Worm (Caenorhabditis elegans) whole organism, young adult: Measurements from ENCODE around the gene fbxb-98.

Source experiments
- B0035.1 ChIP-seq: sonication (generic microtip); optimal IDR thresholded peaks from 2 replicates; lab custom pipeline; 2016; ENCODE audit warnings: missing genetic modification characterization, mild to moderate bottlenecking, missing compliant biosample characterization, missing genotype, missing genetic modification reagents
- C17E4.6 ChIP-seq: fragments of 200-800 bp; sonication (Bioruptor generic); IDR thresholded peaks from 2 replicates; pipeline ENCODE4 v1.3.6; 2022; ENCODE audit warnings: missing genetic modification reagents, missing genetic modification characterization, missing compliant biosample characterization
- F22D6.2 ChIP-seq: sonication (generic microtip); optimal IDR thresholded peaks from 2 replicates; lab custom pipeline; 2016; ENCODE audit warnings: mild to moderate bottlenecking, missing genetic modification characterization, missing compliant biosample characterization
- F23B12.7 ChIP-seq: sonication (generic microtip); optimal IDR thresholded peaks from 2 replicates; lab custom pipeline; 2017; ENCODE audit warnings: missing genetic modification characterization, mild to moderate bottlenecking, missing compliant biosample characterization, antibody characterized with exemption, moderate library complexity; ENCODE audit not compliant: insufficient read depth
- K12H6.12 ChIP-seq: fragments of 200-800 bp; sonication (Bioruptor generic); optimal IDR thresholded peaks from 2 replicates; lab custom pipeline; 2018; ENCODE audit warnings: mild to moderate bottlenecking, missing genetic modification characterization, missing compliant biosample characterization
- Y67H2A.10 ChIP-seq: fragments of 200-800 bp; sonication (Bioruptor generic); conservative IDR thresholded peaks from 2 replicates; pipeline ENCODE4 v1.3.6; 2022; ENCODE audit warnings: missing genetic modification reagents, missing genetic modification characterization, missing compliant biosample characterization
- ama-1 ChIP-seq, 3 experiments: fragments of 150-350 bp in 1 of 3; sonication (generic microtip) in 2 of 3; optimal IDR thresholded peaks; 2 replicates each; lab custom pipeline; 2014 to 2018; ENCODE audit warnings: missing biosample characterization in 2 of 3, missing genetic modification characterization in 2 of 3, missing genetic modification reagents in 2 of 3
- aptf-2 ChIP-seq: fragments of 200-800 bp; sonication (Bioruptor generic); conservative IDR thresholded peaks from 2 replicates; pipeline ENCODE4 v1.3.6; 2022; ENCODE audit warnings: missing genetic modification reagents, missing genetic modification characterization, missing compliant biosample characterization
- aptf-3 ChIP-seq: fragments of 200-800 bp; sonication (Bioruptor generic); IDR thresholded peaks from 2 replicates; pipeline ENCODE4 v1.3.6; 2022; ENCODE audit warnings: missing genetic modification characterization, missing compliant biosample characterization
- atf-7 ChIP-seq: sonication (generic microtip); optimal IDR thresholded peaks from 2 replicates; lab custom pipeline; 2017; ENCODE audit warnings: mild to moderate bottlenecking, missing genetic modification characterization, missing compliant biosample characterization
- attf-3 ChIP-seq: fragments of 200-800 bp; sonication (Bioruptor generic); conservative IDR thresholded peaks from 2 replicates; pipeline ENCODE4 v1.3.6; 2022; ENCODE audit warnings: missing genetic modification reagents, missing genetic modification characterization, missing compliant biosample characterization
- attf-5 ChIP-seq: fragments of 200-800 bp; sonication (Bioruptor generic); optimal IDR thresholded peaks from 2 replicates; lab custom pipeline; 2018; ENCODE audit warnings: mild to moderate bottlenecking, missing genetic modification characterization, missing compliant biosample characterization
- bed-1 ChIP-seq: fragments of 200-800 bp; sonication (Bioruptor generic); IDR thresholded peaks from 2 replicates; pipeline ENCODE4 v1.3.6; 2022; ENCODE audit warnings: missing genetic modification reagents, missing genetic modification characterization, missing compliant biosample characterization
- cebp-1 ChIP-seq, 2 experiments: fragments of 200-800 bp in 1 of 2; sonication (Bioruptor generic) in 1 of 2; sonication (generic microtip) in 1 of 2; IDR thresholded peaks in 1 of 2; optimal IDR thresholded peaks in 1 of 2; 2 replicates each; pipeline versions ENCODE4 v1.3.6 to Lab custom; 2017 to 2022; ENCODE audit warnings: missing compliant biosample characterization in 2 of 2, missing genetic modification characterization in 2 of 2, mild to moderate bottlenecking in 1 of 2, missing genetic modification reagents in 1 of 2, moderate library complexity in 1 of 2
- ceh-58 ChIP-seq: fragments of 200-800 bp; sonication (Bioruptor generic); IDR thresholded peaks from 2 replicates; pipeline ENCODE4 v1.3.6; 2022; ENCODE audit warnings: missing genetic modification characterization, missing compliant biosample characterization
- ceh-79 ChIP-seq: sonication (generic microtip); optimal IDR thresholded peaks from 2 replicates; lab custom pipeline; 2017; ENCODE audit warnings: mild to moderate bottlenecking, missing genetic modification characterization, missing compliant biosample characterization
- die-1 ChIP-seq: sonication (generic microtip); optimal IDR thresholded peaks from 2 replicates; lab custom pipeline; 2016; ENCODE audit warnings: missing genotype, mild to moderate bottlenecking, missing genetic modification characterization, missing compliant biosample characterization
- egrh-3 ChIP-seq: fragments of 200-800 bp; sonication (Bioruptor generic); IDR thresholded peaks from 2 replicates; pipeline ENCODE4 v1.3.6; 2022; ENCODE audit warnings: missing genetic modification reagents, missing genetic modification characterization, missing compliant biosample characterization
- ets-4 ChIP-seq: fragments of 200-800 bp; sonication (Bioruptor generic); optimal IDR thresholded peaks from 2 replicates; lab custom pipeline; 2018; ENCODE audit warnings: mild to moderate bottlenecking, missing genetic modification characterization, missing compliant biosample characterization
- fkh-3 ChIP-seq: sonication (generic microtip); optimal IDR thresholded peaks from 2 replicates; lab custom pipeline; 2016; ENCODE audit warnings: mild to moderate bottlenecking, missing genetic modification characterization, missing compliant biosample characterization
- him-1 ChIP-seq: sonication (generic microtip); optimal IDR thresholded peaks from 2 replicates; lab custom pipeline; 2016; ENCODE audit warnings: missing genotype, missing genetic modification reagents, missing genetic modification characterization, missing compliant biosample characterization
- hlh-26 ChIP-seq: fragments of 200-800 bp; sonication (Bioruptor generic); conservative IDR thresholded peaks from 2 replicates; pipeline ENCODE4 v1.3.6; 2022; ENCODE audit warnings: missing genetic modification reagents, missing genetic modification characterization, missing compliant biosample characterization
- hmg-1.2 ChIP-seq: fragments of 200-800 bp; sonication (Bioruptor generic); IDR thresholded peaks from 2 replicates; pipeline ENCODE4 v1.3.6; 2022; ENCODE audit warnings: missing genetic modification reagents, missing genetic modification characterization, missing compliant biosample characterization
- hmg-20 ChIP-seq: fragments of 200-800 bp; sonication (Bioruptor generic); IDR thresholded peaks from 2 replicates; pipeline ENCODE4 v1.3.6; 2022; ENCODE audit warnings: missing genetic modification reagents, missing genetic modification characterization, missing compliant biosample characterization
- hrde-1 ChIP-seq: sonication (generic microtip); optimal IDR thresholded peaks from 2 replicates; lab custom pipeline; 2016; ENCODE audit warnings: missing genetic modification characterization, mild to moderate bottlenecking, missing compliant biosample characterization, moderate library complexity, missing genotype, missing genetic modification reagents, borderline replicate concordance
- hsf-1 ChIP-seq: fragments of 200-800 bp; sonication (Bioruptor generic); IDR thresholded peaks from 2 replicates; pipeline ENCODE4 v1.3.6; 2022; ENCODE audit warnings: missing genetic modification reagents, missing genetic modification characterization, missing compliant biosample characterization
- lag-1 ChIP-seq: fragments of 200-800 bp; sonication (Bioruptor generic); IDR thresholded peaks from 2 replicates; pipeline ENCODE4 v1.3.6; 2022; ENCODE audit warnings: missing genetic modification reagents, missing genetic modification characterization, missing compliant biosample characterization
- let-607 ChIP-seq, 2 experiments: fragments of 200-800 bp in 1 of 2; sonication (Bioruptor generic) in 1 of 2; sonication (generic microtip) in 1 of 2; optimal IDR thresholded peaks; 2 replicates each; lab custom pipeline; 2016 to 2018; ENCODE audit warnings: mild to moderate bottlenecking in 2 of 2, missing compliant biosample characterization in 2 of 2, missing genetic modification characterization in 2 of 2, moderate library complexity in 2 of 2, missing genotype in 1 of 2
- lin-54 ChIP-seq: fragments of 200-800 bp; sonication (Bioruptor generic); optimal IDR thresholded peaks from 2 replicates; lab custom pipeline; 2018; ENCODE audit warnings: mild to moderate bottlenecking, missing genetic modification characterization, missing compliant biosample characterization
- madf-3 ChIP-seq: fragments of 200-800 bp; sonication (Bioruptor generic); IDR thresholded peaks from 2 replicates; pipeline ENCODE4 v1.3.6; 2022; ENCODE audit warnings: missing genetic modification reagents, missing genetic modification characterization, missing compliant biosample characterization
- mes-4 ChIP-seq: sonication (generic microtip); optimal IDR thresholded peaks from 2 replicates; lab custom pipeline; 2016; ENCODE audit warnings: missing genotype, missing genetic modification characterization, missing compliant biosample characterization
- nhr-120 ChIP-seq: fragments of 200-800 bp; sonication (Bioruptor generic); IDR thresholded peaks from 2 replicates; pipeline ENCODE4 v1.3.6; 2022; ENCODE audit warnings: missing genetic modification characterization, missing compliant biosample characterization
- nhr-27 ChIP-seq: fragments of 200-800 bp; sonication (Bioruptor generic); optimal IDR thresholded peaks from 2 replicates; lab custom pipeline; 2018; ENCODE audit warnings: mild to moderate bottlenecking, missing genetic modification characterization, moderate library complexity, missing compliant biosample characterization
- rcor-1 ChIP-seq: fragments of 200-800 bp; sonication (Bioruptor generic); IDR thresholded peaks from 2 replicates; pipeline ENCODE4 v1.3.6; 2022; ENCODE audit warnings: missing genetic modification reagents, missing genetic modification characterization, missing compliant biosample characterization
- sdz-38 ChIP-seq: sonication (generic microtip); optimal IDR thresholded peaks from 2 replicates; lab custom pipeline; 2016; ENCODE audit warnings: missing genotype, missing genetic modification characterization, missing compliant biosample characterization
- sea-2 ChIP-seq: fragments of 200-800 bp; sonication (Bioruptor generic); IDR thresholded peaks from 2 replicates; pipeline ENCODE4 v1.3.6; 2022; ENCODE audit warnings: missing genetic modification characterization, missing compliant biosample characterization
- snpc-1.3 ChIP-seq: sonication (generic microtip); optimal IDR thresholded peaks from 2 replicates; lab custom pipeline; 2017; ENCODE audit warnings: missing genetic modification characterization, mild to moderate bottlenecking, missing compliant biosample characterization, antibody characterized with exemption, moderate library complexity, missing genotype, missing genetic modification reagents; ENCODE audit not compliant: insufficient read depth
- snpc-3.4 ChIP-seq: sonication (generic microtip); optimal IDR thresholded peaks from 2 replicates; lab custom pipeline; 2017; ENCODE audit warnings: missing genetic modification characterization, mild to moderate bottlenecking, missing compliant biosample characterization, antibody characterized with exemption, moderate library complexity, missing genotype, missing genetic modification reagents
- somi-1 ChIP-seq: fragments of 200-800 bp; sonication (Bioruptor generic); optimal IDR thresholded peaks from 2 replicates; lab custom pipeline; 2018; ENCODE audit warnings: mild to moderate bottlenecking, missing genetic modification characterization, missing compliant biosample characterization
- tbx-9 ChIP-seq: sonication (generic microtip); optimal IDR thresholded peaks from 2 replicates; lab custom pipeline; 2016; ENCODE audit warnings: borderline replicate concordance, missing genetic modification characterization, inconsistent platforms, missing compliant biosample characterization
- unc-62 ChIP-seq: fragments of 150-350 bp; optimal IDR thresholded peaks from 2 replicates; lab custom pipeline; 2014; ENCODE audit warnings: missing biosample characterization, missing genetic modification reagents, missing genetic modification characterization
- ztf-26 ChIP-seq: sonication (generic microtip); optimal IDR thresholded peaks from 2 replicates; lab custom pipeline; 2017; ENCODE audit warnings: missing genetic modification characterization, missing compliant biosample characterization
- ztf-3 ChIP-seq: fragments of 200-800 bp; sonication (Bioruptor generic); optimal IDR thresholded peaks from 2 replicates; lab custom pipeline; 2018; ENCODE audit warnings: mild to moderate bottlenecking, missing genetic modification characterization, missing compliant biosample characterization

The fbxb-98 gene

ce11 chrII:1895762-1896161, 33.3 kb downstream of the fbxb-98 start, which contains the start of gene math-25:
TSS of gene math-25 (plus strand) at chrII:1896062.
- TF ChIP-seq unc-62, result no peak
- no peak for TF ChIP-seq lag-1 (GFP tag; lab: Robert Waterston, UW)
- TF ChIP-seq ceh-58 (GFP tag; lab: Robert Waterston, UW), result no peak
- no peak for TF ChIP-seq bed-1 (GFP tag; lab: Robert Waterston, UW)
- no peak for TF ChIP-seq ceh-79 (tag; lab: Kevin White, UChicago)
- no peak for TF ChIP-seq ets-4 (GFP tag; lab: Kevin White, UChicago)
- no peak for TF ChIP-seq B0035.1 (tag; lab: Kevin White, UChicago)
- no peak for TF ChIP-seq K12H6.12
- no peak for TF ChIP-seq egrh-3 (GFP tag; lab: Robert Waterston, UW)
- no peak for TF ChIP-seq tbx-9 (tag; lab: Kevin White, UChicago)
- no peak for TF ChIP-seq fkh-3
- no peak for TF ChIP-seq die-1
- no peak for TF ChIP-seq hmg-20 (GFP tag; lab: Robert Waterston, UW)
- TF ChIP-seq ztf-26 (tag; lab: Kevin White, UChicago), result no peak
- TF ChIP-seq F22D6.2 (tag; lab: Kevin White, UChicago), result no peak
- TF ChIP-seq, all 124 proteins: peak for 0

ce11 chrII:1897936-1898335, 35.5 kb downstream of the fbxb-98 start, which contains the start of gene C46F9.6:
TSS of gene C46F9.6 (plus strand) at chrII:1898236.
- TF ChIP-seq lin-54 (GFP tag; lab: Kevin White, UChicago) (no peak), cebp-1 (GFP tag; IDR thresholded peaks at IDR 0.05; lab: Robert Waterston, UW) (no peak), cebp-1 (tag; optimal IDR thresholded peaks at IDR 0.05; lab: Kevin White, UChicago) (no peak), hmg-1.2 (no peak), ztf-3 (GFP tag; lab: Kevin White, UChicago) (no peak), ama-1 (optimal IDR thresholded peaks at IDR 0.05; lab: Kevin White, UChicago) (no peak), ama-1 (GFP tag; optimal IDR thresholded peaks at IDR 0.05; lab: Kevin White, UChicago) (no peak), snpc-1.3 (tag; lab: Kevin White, UChicago) (no peak), hsf-1 (GFP tag; lab: Robert Waterston, UW) (no peak), mes-4 (tag; lab: Kevin White, UChicago) (no peak), somi-1 (GFP tag; lab: Kevin White, UChicago) (no peak), attf-3 (no peak), snpc-3.4 (tag; lab: Kevin White, UChicago) (no peak), aptf-3 (GFP tag; lab: Robert Waterston, UW) (no peak), nhr-120 (GFP tag; lab: Robert Waterston, UW) (no peak)

ce11 chrII:1899934-1900333, 37.5 kb downstream of the fbxb-98 start, which contains the start of gene math-24:
TSS of gene math-24 (plus strand) at chrII:1900234.
- TF ChIP-seq sdz-38 (tag; lab: Kevin White, UChicago) (no peak), hmg-1.2 (no peak), madf-3 (no peak), nhr-27 (tag; lab: Kevin White, UChicago) (no peak), mes-4 (tag; lab: Kevin White, UChicago) (no peak), hrde-1 (tag; lab: Kevin White, UChicago) (no peak), F23B12.7 (no peak), attf-5 (GFP tag; lab: Kevin White, UChicago) (no peak), somi-1 (GFP tag; lab: Kevin White, UChicago) (no peak), sea-2 (no peak), ztf-26 (tag; lab: Kevin White, UChicago) (no peak), him-1 (tag; lab: Kevin White, UChicago) (no peak), aptf-2 (no peak), atf-7 (tag; lab: Kevin White, UChicago) (no peak), hlh-26 (GFP tag; lab: Robert Waterston, UW) (no peak), C17E4.6 (no peak), Y67H2A.10 (GFP tag; lab: Robert Waterston, UW) (no peak), let-607 (tag; optimal IDR thresholded peaks at IDR 0.05; lab: Kevin White, UChicago) (no peak), rcor-1 (GFP tag; lab: Robert Waterston, UW) (no peak)
